Worm (Caenorhabditis elegans) whole organism, L2 larva: Measurements from ENCODE around the gene asg-2.

Source experiments
- ama-1 ChIP-seq: fragments of 150-350 bp; optimal IDR thresholded peaks from 2 replicates; lab custom pipeline; 2018; ENCODE audit warnings: inconsistent platforms
- ceh-16 ChIP-seq: fragments of 150-350 bp; optimal IDR thresholded peaks from 2 replicates; lab custom pipeline; 2014; ENCODE audit warnings: missing biosample characterization, missing genetic modification characterization
- egl-27 ChIP-seq: sonication (generic microtip); optimal IDR thresholded peaks from 3 replicates; lab custom pipeline; 2017; ENCODE audit warnings: missing biosample characterization, missing genetic modification reagents, missing genetic modification characterization
- nhr-10 ChIP-seq: sonication (generic microtip); optimal IDR thresholded peaks from 2 replicates; lab custom pipeline; 2017; ENCODE audit warnings: missing biosample characterization, missing genetic modification characterization
- nhr-11 ChIP-seq: fragments of 150-350 bp; optimal IDR thresholded peaks from 2 replicates; lab custom pipeline; 2014; ENCODE audit warnings: missing biosample characterization, missing genetic modification characterization
- nhr-129 ChIP-seq: fragments of 150-350 bp; optimal IDR thresholded peaks from 2 replicates; lab custom pipeline; 2014; ENCODE audit warnings: missing biosample characterization, missing genetic modification characterization
- skn-1 ChIP-seq: sonication (generic microtip); optimal IDR thresholded peaks from 2 replicates; lab custom pipeline; 2017; ENCODE audit warnings: missing biosample characterization, missing genetic modification characterization
- unc-62 ChIP-seq: fragments of 150-350 bp; optimal IDR thresholded peaks from 2 replicates; lab custom pipeline; 2014; ENCODE audit warnings: missing biosample characterization, missing genetic modification reagents, missing genetic modification characterization
- zag-1 ChIP-seq: fragments of 150-350 bp; optimal IDR thresholded peaks from 2 replicates; lab custom pipeline; 2014; ENCODE audit warnings: missing biosample characterization, missing genetic modification characterization

DNA sequence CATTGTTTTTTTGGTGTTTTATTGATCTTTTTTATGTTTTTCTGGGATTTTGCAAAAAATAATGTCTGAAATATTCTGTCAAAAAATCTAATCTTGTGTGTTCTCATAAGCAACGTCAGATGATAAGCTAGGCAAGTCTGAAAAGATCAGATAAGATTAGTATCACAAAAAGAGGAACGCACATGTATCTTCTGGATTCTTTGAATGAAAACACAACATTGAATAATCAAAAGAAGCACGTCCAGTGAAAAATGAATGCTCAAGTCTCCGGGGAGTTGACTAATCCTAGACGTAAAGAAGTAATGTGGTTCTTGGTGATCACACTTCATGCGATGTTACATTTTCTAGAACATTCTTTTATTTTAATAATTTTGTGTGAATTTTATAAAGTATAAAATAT, 35.6 kb upstream of the asg-2 start:
- no peak for TF ChIP-seq skn-1 (tag; lab: Kevin White, UChicago)
- no peak for TF ChIP-seq unc-62 (GFP tag; lab: Kevin White, UChicago)
- no peak for TF ChIP-seq nhr-10 (tag; lab: Kevin White, UChicago)
- TF ChIP-seq zag-1 (tag; lab: Kevin White, UChicago): no peak
- no peak for TF ChIP-seq egl-27 (tag; lab: Kevin White, UChicago)
- TF ChIP-seq ama-1 (lab: Kevin White, UChicago): no peak
- no peak for TF ChIP-seq nhr-129 (tag; lab: Kevin White, UChicago)
- TF ChIP-seq nhr-11 (tag; lab: Kevin White, UChicago): no peak
- TF ChIP-seq ceh-16 (tag; lab: Kevin White, UChicago): no peak
